Fruit fly (Drosophila melanogaster) whole organism, pupa: ENCODE data around the gene vrs.

Experiments
- CG10348 ChIP-seq: fragments of 200-800 bp; sonication (Bioruptor generic); IDR thresholded peaks from 2 replicates; pipeline ENCODE4 v1.3.6; 2022; ENCODE audit warnings: missing biosample characterization, missing genetic modification characterization
- CG12605 ChIP-seq: fragments of 200-800 bp; sonication (Bioruptor generic); IDR thresholded peaks from 2 replicates; pipeline ENCODE4 v1.3.6; 2022; ENCODE audit warnings: missing biosample characterization, missing genetic modification characterization
- CG13204 ChIP-seq: fragments of 200-800 bp; sonication (Bioruptor generic); optimal IDR thresholded peaks from 2 replicates; lab custom pipeline; 2018; ENCODE audit warnings: missing biosample characterization, mild to moderate bottlenecking, missing genetic modification characterization, moderate library complexity
- CG14655 ChIP-seq: fragments of 200-800 bp; sonication (Bioruptor generic); optimal IDR thresholded peaks from 3 replicates; lab custom pipeline; 2017; ENCODE audit warnings: mild to moderate bottlenecking, missing biosample characterization, missing genetic modification reagents, missing genetic modification characterization
- CG15710 ChIP-seq: fragments of 200-800 bp; sonication (Bioruptor generic); optimal IDR thresholded peaks from 2 replicates; lab custom pipeline; 2018; ENCODE audit warnings: missing biosample characterization, mild to moderate bottlenecking, missing genetic modification characterization, moderate library complexity
- CG17806 ChIP-seq: fragments of 200-800 bp; sonication (Bioruptor generic); optimal IDR thresholded peaks from 2 replicates; lab custom pipeline; 2018; ENCODE audit warnings: missing biosample characterization, mild to moderate bottlenecking, missing genetic modification characterization, moderate library complexity
- CG32121 ChIP-seq: fragments of 200-800 bp; sonication (Bioruptor generic); IDR thresholded peaks from 2 replicates; pipeline ENCODE4 v1.3.6; 2022; ENCODE audit warnings: missing biosample characterization, missing genetic modification characterization
- CG34367 ChIP-seq: fragments of 200-800 bp; sonication (Bioruptor generic); optimal IDR thresholded peaks from 2 replicates; lab custom pipeline; 2018; ENCODE audit warnings: missing biosample characterization, mild to moderate bottlenecking, missing genetic modification characterization
- CG4496 ChIP-seq: fragments of 200-800 bp; sonication (Bioruptor generic); IDR thresholded peaks from 3 replicates; pipeline ENCODE4 v1.3.6; 2022; ENCODE audit warnings: missing biosample characterization, missing genetic modification characterization
- CG8159 ChIP-seq: fragments of 200-800 bp; sonication (Bioruptor generic); optimal IDR thresholded peaks from 3 replicates; lab custom pipeline; 2018; ENCODE audit warnings: missing biosample characterization, mild to moderate bottlenecking, missing genetic modification characterization, moderate library complexity
- CG8301 ChIP-seq: fragments of 200-800 bp; sonication (Bioruptor generic); optimal IDR thresholded peaks from 2 replicates; lab custom pipeline; 2018; ENCODE audit warnings: missing biosample characterization, mild to moderate bottlenecking, missing genetic modification characterization
- CG9948 ChIP-seq: fragments of 200-800 bp; sonication (Bioruptor generic); optimal IDR thresholded peaks from 2 replicates; lab custom pipeline; 2018; ENCODE audit warnings: missing biosample characterization, mild to moderate bottlenecking, missing genetic modification characterization, moderate library complexity
- D1 ChIP-seq: fragments of 200-800 bp; sonication (Bioruptor generic); optimal IDR thresholded peaks from 2 replicates; lab custom pipeline; 2018; ENCODE audit warnings: missing biosample characterization, mild to moderate bottlenecking, missing genetic modification characterization, moderate library complexity
- EcR ChIP-seq: fragments of 200-800 bp; sonication (Bioruptor generic); optimal IDR thresholded peaks from 3 replicates; lab custom pipeline; 2019; ENCODE audit warnings: missing biosample characterization, missing genetic modification characterization, mild to moderate bottlenecking, moderate library complexity, missing genetic modification reagents
- Ets98B ChIP-seq: fragments of 200-800 bp; sonication (Bioruptor generic); IDR thresholded peaks from 2 replicates; pipeline ENCODE4 v1.3.6; 2022; ENCODE audit warnings: missing biosample characterization, missing genetic modification characterization
- Pif1A ChIP-seq: fragments of 200-800 bp; sonication (Bioruptor generic); optimal IDR thresholded peaks from 3 replicates; lab custom pipeline; 2016; ENCODE audit warnings: missing biosample characterization, missing genetic modification characterization
- Pif1B ChIP-seq: fragments of 200-800 bp; sonication (Bioruptor generic); optimal IDR thresholded peaks from 3 replicates; lab custom pipeline; 2016; ENCODE audit warnings: missing biosample characterization, missing genetic modification characterization
- Snoo ChIP-seq: fragments of 200-800 bp; sonication (Bioruptor generic); optimal IDR thresholded peaks from 3 replicates; lab custom pipeline; 2017; ENCODE audit warnings: missing biosample characterization, mild to moderate bottlenecking, missing genetic modification characterization, inconsistent platforms
- fd96Ca ChIP-seq: fragments of 200-800 bp; sonication (Bioruptor generic); IDR thresholded peaks from 3 replicates; pipeline ENCODE4 v1.3.6; 2022; ENCODE audit warnings: missing biosample characterization, missing genetic modification characterization
- gl ChIP-seq: fragments of 200-800 bp; sonication (Bioruptor generic); optimal IDR thresholded peaks from 2 replicates; lab custom pipeline; 2018; ENCODE audit warnings: missing biosample characterization, mild to moderate bottlenecking, missing genetic modification characterization
- rn ChIP-seq: fragments of 200-800 bp; sonication (Bioruptor generic); IDR thresholded peaks from 2 replicates; pipeline ENCODE4 v1.3.6; 2022; ENCODE audit warnings: missing biosample characterization, missing genetic modification characterization

The vrs gene

DNA sequence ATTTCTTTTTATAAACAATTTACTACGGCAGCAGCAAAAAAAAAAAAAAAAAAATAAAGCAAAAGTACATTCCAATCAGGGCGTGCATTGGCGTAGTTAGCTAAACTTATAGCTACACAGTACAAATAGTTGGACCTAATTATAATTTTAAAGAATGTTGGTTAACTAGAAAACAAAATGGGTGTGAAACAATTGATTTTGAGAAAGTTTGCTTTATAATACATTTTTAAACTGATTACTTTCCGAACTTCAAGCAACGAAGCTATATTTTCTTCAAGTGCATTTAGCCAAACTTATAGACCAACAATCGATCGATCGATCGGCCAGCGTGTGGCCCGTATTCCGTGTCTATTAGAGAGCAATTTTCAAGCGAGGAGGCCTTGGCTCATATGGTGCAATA is 3.9 kb downstream of the vrs start:
- TF ChIP-seq CG13204 (GFP tag; lab: Kevin White, UChicago) (no peak), CG12605 (GFP tag; lab: Robert Waterston, UW) (0 out of 2 replicates have a peak, but pooled peaks have one; percentile 35), CG17806 (tag; lab: Kevin White, UChicago) (peak; percentile 27), rn (GFP tag; lab: Robert Waterston, UW) (no peak), CG4496 (0 out of 3 replicates have a peak, but pooled peaks have one; percentile 49), CG10348 (GFP tag; lab: Robert Waterston, UW) (0 out of 2 replicates have a peak, but pooled peaks have one; percentile 11), Pif1B (GFP tag; lab: Kevin White, UChicago) (no peak), CG9948 (tag; lab: Kevin White, UChicago) (peak; percentile 22), CG34367 (peak; percentile 15), CG32121 (GFP tag; lab: Robert Waterston, UW) (peak; percentile 22; the same call in 1 of the 2 replicates), CG8301 (tag; lab: Kevin White, UChicago) (peak; percentile 20), Snoo (tag; lab: Kevin White, UChicago) (no peak), gl (tag; lab: Kevin White, UChicago) (no peak), Ets98B (GFP tag; lab: Robert Waterston, UW) (peak; percentile 29), EcR (GFP tag; lab: Kevin White, UChicago) (no peak), Pif1A (GFP tag; lab: Kevin White, UChicago) (no peak), CG14655 (GFP tag; lab: Kevin White, UChicago) (no peak), D1 (no peak), fd96Ca (GFP tag; lab: Robert Waterston, UW) (no peak), CG15710 (tag; lab: Kevin White, UChicago) (peak; percentile 21), CG8159 (tag; lab: Kevin White, UChicago) (peak; percentile 32)

DNA sequence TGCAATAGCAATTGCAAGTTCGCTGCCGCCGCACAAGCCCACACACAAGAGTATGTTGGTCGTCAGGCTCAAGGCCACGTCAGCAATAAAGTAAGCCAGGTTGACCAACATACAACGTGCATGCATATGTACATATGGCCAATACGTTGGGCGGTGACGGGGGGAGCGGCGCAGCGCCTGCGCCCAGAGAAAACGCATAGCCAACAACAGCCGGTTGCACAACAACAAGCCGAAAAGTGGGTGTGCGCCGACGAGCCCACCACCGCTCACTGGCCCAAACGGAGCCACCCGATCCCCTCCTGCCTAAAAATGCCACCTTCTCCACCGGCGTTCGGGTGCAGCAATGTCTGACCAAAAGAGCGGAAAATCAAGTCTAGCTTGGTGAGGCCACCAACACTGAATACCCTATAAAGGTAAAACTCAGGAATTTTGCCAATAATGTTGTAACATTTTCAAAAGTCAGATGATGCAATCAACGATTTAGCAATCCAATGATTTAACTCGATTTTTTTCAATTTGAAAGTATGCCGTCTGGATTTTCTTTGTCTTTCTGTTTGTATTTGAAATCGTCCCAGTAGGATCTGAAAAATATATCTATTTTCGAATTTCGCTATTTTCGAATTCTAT is 4.5 kb downstream of the vrs start, which contains the start of gene CG5509:
CG5509 (plus strand) TSS at position 577 of the 627 bp plus-strand sequence.
- TF ChIP-seq Pif1B (GFP tag; lab: Kevin White, UChicago) (no peak), CG10348 (GFP tag; lab: Robert Waterston, UW) (0 out of 2 replicates have a peak, but pooled peaks have one; percentile 9), CG17806 (tag; lab: Kevin White, UChicago) (no peak), Ets98B (GFP tag; lab: Robert Waterston, UW) (peak; percentile 43), CG9948 (tag; lab: Kevin White, UChicago) (no peak), D1 (no peak), CG34367 (no peak), CG32121 (GFP tag; lab: Robert Waterston, UW) (no peak), CG14655 (GFP tag; lab: Kevin White, UChicago) (no peak), CG8301 (tag; lab: Kevin White, UChicago) (no peak), Snoo (tag; lab: Kevin White, UChicago) (no peak), CG12605 (GFP tag; lab: Robert Waterston, UW) (no peak), CG4496 (0 out of 3 replicates have a peak, but pooled peaks have one; percentile 22), rn (GFP tag; lab: Robert Waterston, UW) (no peak), CG15710 (tag; lab: Kevin White, UChicago) (no peak), fd96Ca (GFP tag; lab: Robert Waterston, UW) (no peak), gl (tag; lab: Kevin White, UChicago) (no peak), CG13204 (GFP tag; lab: Kevin White, UChicago) (peak; percentile 92), Pif1A (GFP tag; lab: Kevin White, UChicago) (no peak), EcR (GFP tag; lab: Kevin White, UChicago) (peak; percentile 63), CG8159 (tag; lab: Kevin White, UChicago) (no peak)

DNA sequence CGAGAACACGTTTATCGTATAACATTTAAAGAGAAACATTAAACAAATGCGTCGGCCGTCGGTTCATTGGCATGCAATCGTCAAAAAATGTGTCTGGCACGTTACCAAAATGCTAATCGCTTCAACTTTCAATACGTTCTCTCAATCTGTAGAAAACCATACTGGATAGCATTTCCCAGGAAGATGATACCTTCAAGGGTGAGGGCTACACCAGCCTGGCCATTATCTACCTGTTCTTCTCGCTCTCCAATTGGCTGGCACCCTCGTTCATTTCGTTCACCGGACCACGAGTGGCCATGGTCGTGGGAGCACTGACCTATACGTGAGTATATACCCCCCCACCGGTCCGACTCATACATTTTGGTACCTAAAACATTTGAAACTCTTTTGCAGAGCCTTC is 7.0 kb downstream of the vrs start:
- no peak for TF ChIP-seq D1
- TF ChIP-seq Ets98B (GFP tag; lab: Robert Waterston, UW), result no peak
- TF ChIP-seq CG8159 (tag; lab: Kevin White, UChicago), result no peak
- no peak for TF ChIP-seq Pif1A (GFP tag; lab: Kevin White, UChicago)
- TF ChIP-seq EcR (GFP tag; lab: Kevin White, UChicago), result peak; percentile 77
- TF ChIP-seq rn (GFP tag; lab: Robert Waterston, UW), result no peak
- no peak for TF ChIP-seq CG15710 (tag; lab: Kevin White, UChicago)
- TF ChIP-seq CG4496, result no peak
- TF ChIP-seq CG17806 (tag; lab: Kevin White, UChicago), result no peak

DNA sequence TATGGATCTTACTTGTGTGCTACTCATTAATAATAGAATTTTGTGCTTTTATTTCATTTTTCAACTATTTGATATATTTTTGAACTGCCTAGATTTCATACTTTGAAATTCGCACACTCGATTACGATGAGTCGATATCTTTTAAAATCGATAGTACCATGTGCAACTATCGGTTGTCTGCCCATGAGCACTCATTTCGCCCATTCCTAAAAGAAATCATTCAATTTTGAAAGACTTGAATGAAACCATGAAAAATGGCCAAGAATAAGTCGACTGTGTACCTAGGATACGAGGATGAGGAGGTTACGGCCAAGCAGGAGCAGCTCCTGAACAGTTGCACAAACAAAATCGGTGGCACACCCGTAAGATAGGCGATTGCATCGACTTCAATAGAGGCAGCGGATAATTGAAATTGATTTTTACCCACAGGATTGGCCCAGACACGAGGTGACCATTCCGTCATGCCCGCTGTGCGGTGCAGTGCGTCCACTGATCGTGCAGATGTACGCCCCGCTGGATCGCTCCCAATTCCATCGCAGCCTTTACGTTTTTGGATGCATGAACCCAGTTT is 9.0 kb downstream of the vrs start, which contains the start of gene trus:
trus (plus strand) TSS at position 204 of the 571 bp plus-strand sequence.
- no peak for TF ChIP-seq CG9948 (tag; lab: Kevin White, UChicago)
- TF ChIP-seq gl (tag; lab: Kevin White, UChicago), result no peak
- no peak for TF ChIP-seq CG4496
- no peak for TF ChIP-seq D1
- no peak for TF ChIP-seq CG15710 (tag; lab: Kevin White, UChicago)
- TF ChIP-seq CG12605 (GFP tag; lab: Robert Waterston, UW), result no peak
- TF ChIP-seq CG32121 (GFP tag; lab: Robert Waterston, UW), result no peak
- TF ChIP-seq CG34367, result no peak
- TF ChIP-seq Snoo (tag; lab: Kevin White, UChicago), result no peak
- no peak for TF ChIP-seq CG10348 (GFP tag; lab: Robert Waterston, UW)
- no peak for TF ChIP-seq CG17806 (tag; lab: Kevin White, UChicago)
